Worm (Caenorhabditis elegans): ENCODE data around the gene tac-1.

ce11 chrII:14705956-14706355, 47.7 kb downstream of the tac-1 start:
- TF ChIP-seq ceh-36 (tag; optimal IDR thresholded peaks at IDR 0.05) (no peak), ama-1 (optimal IDR thresholded peaks at IDR 0.05) (no peak), flt-1 (GFP tag; IDR thresholded peaks at IDR 0.05) (no peak), ets-7 (tag; optimal IDR thresholded peaks at IDR 0.05) (no peak), pes-1 (GFP tag; IDR thresholded peaks at IDR 0.05) (no peak), sea-1 (GFP tag; conservative IDR thresholded peaks at IDR 0.05) (no peak), hmg-4 (GFP tag; optimal IDR thresholded peaks at IDR 0.05) (no peak), ceh-13 (GFP tag; optimal IDR thresholded peaks at IDR 0.05) (no peak), F13C5.2 (tag; optimal IDR thresholded peaks at IDR 0.05) (no peak), B0310.2 (tag; optimal IDR thresholded peaks at IDR 0.05) (no peak), tra-4 (tag; optimal IDR thresholded peaks at IDR 0.05) (no peak), aly-1 (tag; optimal IDR thresholded peaks at IDR 0.05) (no peak), hnd-1 (tag; optimal IDR thresholded peaks at IDR 0.05) (no peak)

Data from whole organism, early embryonic.